Worm (Caenorhabditis elegans) whole organism, young adult: Measurements from ENCODE around the gene C13B4.1.

Source experiments
- C06A6.2 ChIP-seq: fragments of 200-800 bp; sonication (Bioruptor generic); conservative IDR thresholded peaks from 2 replicates; pipeline ENCODE4 v1.3.6; 2022; ENCODE audit warnings: missing genetic modification characterization, missing compliant biosample characterization
- D2030.7 ChIP-seq: fragments of 200-800 bp; sonication (Bioruptor generic); IDR thresholded peaks from 2 replicates; pipeline ENCODE4 v1.3.6; 2022; ENCODE audit warnings: missing genetic modification reagents, missing genetic modification characterization, missing compliant biosample characterization
- F37B4.10 ChIP-seq: fragments of 200-800 bp; sonication (Bioruptor generic); IDR thresholded peaks from 2 replicates; pipeline ENCODE4 v1.3.6; 2022; ENCODE audit warnings: missing genetic modification characterization, missing compliant biosample characterization
- F39B2.1 ChIP-seq: fragments of 200-800 bp; sonication (Bioruptor generic); IDR thresholded peaks from 2 replicates; pipeline ENCODE4 v1.3.6; 2022; ENCODE audit warnings: missing genetic modification reagents, missing genetic modification characterization, missing compliant biosample characterization
- F52B5.7 ChIP-seq: sonication (generic microtip); optimal IDR thresholded peaks from 2 replicates; lab custom pipeline; 2016; ENCODE audit warnings: mild to moderate bottlenecking, missing genetic modification characterization, missing compliant biosample characterization
- Y79H2A.3 ChIP-seq: fragments of 200-800 bp; sonication (Bioruptor generic); conservative IDR thresholded peaks from 2 replicates; pipeline ENCODE4 v1.3.6; 2022; ENCODE audit warnings: missing genetic modification reagents, missing genetic modification characterization, missing compliant biosample characterization
- akir-1 ChIP-seq: fragments of 200-800 bp; sonication (Bioruptor generic); optimal IDR thresholded peaks from 2 replicates; lab custom pipeline; 2018; ENCODE audit warnings: mild to moderate bottlenecking, missing genetic modification characterization, moderate library complexity, missing compliant biosample characterization
- ama-1 ChIP-seq, 3 experiments: fragments of 150-350 bp in 1 of 3; sonication (generic microtip) in 2 of 3; optimal IDR thresholded peaks; 2 replicates each; lab custom pipeline; 2014 to 2018; ENCODE audit warnings: missing biosample characterization in 2 of 3, missing genetic modification characterization in 2 of 3, missing genetic modification reagents in 2 of 3
- aptf-3 ChIP-seq: fragments of 200-800 bp; sonication (Bioruptor generic); IDR thresholded peaks from 2 replicates; pipeline ENCODE4 v1.3.6; 2022; ENCODE audit warnings: missing genetic modification characterization, missing compliant biosample characterization
- atf-7 ChIP-seq: sonication (generic microtip); optimal IDR thresholded peaks from 2 replicates; lab custom pipeline; 2017; ENCODE audit warnings: mild to moderate bottlenecking, missing genetic modification characterization, missing compliant biosample characterization
- attf-5 ChIP-seq: fragments of 200-800 bp; sonication (Bioruptor generic); optimal IDR thresholded peaks from 2 replicates; lab custom pipeline; 2018; ENCODE audit warnings: mild to moderate bottlenecking, missing genetic modification characterization, missing compliant biosample characterization
- bed-1 ChIP-seq: fragments of 200-800 bp; sonication (Bioruptor generic); IDR thresholded peaks from 2 replicates; pipeline ENCODE4 v1.3.6; 2022; ENCODE audit warnings: missing genetic modification reagents, missing genetic modification characterization, missing compliant biosample characterization
- ceh-27 ChIP-seq: fragments of 200-800 bp; sonication (Bioruptor generic); optimal IDR thresholded peaks from 2 replicates; lab custom pipeline; 2018; ENCODE audit warnings: mild to moderate bottlenecking, missing genetic modification characterization, moderate library complexity, missing compliant biosample characterization
- chd-7 ChIP-seq: sonication (generic microtip); optimal IDR thresholded peaks from 2 replicates; lab custom pipeline; 2016; ENCODE audit warnings: mild to moderate bottlenecking, missing genetic modification characterization, moderate library complexity, missing compliant biosample characterization
- dpl-1 ChIP-seq: fragments of 150-350 bp; optimal IDR thresholded peaks from 2 replicates; lab custom pipeline; 2014; ENCODE audit warnings: missing biosample characterization, missing genetic modification reagents, missing genetic modification characterization
- efl-1 ChIP-seq: fragments of 150-350 bp; optimal IDR thresholded peaks from 2 replicates; lab custom pipeline; 2014; ENCODE audit warnings: missing biosample characterization, missing genetic modification reagents, missing genetic modification characterization
- egrh-3 ChIP-seq: fragments of 200-800 bp; sonication (Bioruptor generic); IDR thresholded peaks from 2 replicates; pipeline ENCODE4 v1.3.6; 2022; ENCODE audit warnings: missing genetic modification reagents, missing genetic modification characterization, missing compliant biosample characterization
- ekl-4 ChIP-seq: fragments of 200-800 bp; sonication (Bioruptor generic); IDR thresholded peaks from 2 replicates; pipeline ENCODE4 v1.3.6; 2022; ENCODE audit warnings: missing genetic modification reagents, missing genetic modification characterization, missing compliant biosample characterization
- ets-4 ChIP-seq: fragments of 200-800 bp; sonication (Bioruptor generic); optimal IDR thresholded peaks from 2 replicates; lab custom pipeline; 2018; ENCODE audit warnings: mild to moderate bottlenecking, missing genetic modification characterization, missing compliant biosample characterization
- lin-26 ChIP-seq: fragments of 200-800 bp; sonication (Bioruptor generic); IDR thresholded peaks from 2 replicates; pipeline ENCODE4 v1.3.6; 2022; ENCODE audit warnings: missing genetic modification reagents, missing genetic modification characterization, missing compliant biosample characterization
- lin-35 ChIP-seq, 3 experiments: fragments of 150-350 bp in 2 of 3; sonication (generic microtip) in 1 of 3; optimal IDR thresholded peaks; 2 replicates each; lab custom pipeline; 2014 to 2018; ENCODE audit warnings: missing biosample characterization in 3 of 3, missing genetic modification characterization in 3 of 3, missing genetic modification reagents in 3 of 3
- madf-10 ChIP-seq: sonication (generic microtip); optimal IDR thresholded peaks from 2 replicates; lab custom pipeline; 2016; ENCODE audit warnings: mild to moderate bottlenecking, missing genetic modification characterization, missing compliant biosample characterization
- mcd-1 ChIP-seq: fragments of 200-800 bp; sonication (Bioruptor generic); IDR thresholded peaks from 2 replicates; pipeline ENCODE4 v1.3.6; 2022; ENCODE audit warnings: missing genetic modification reagents, missing genetic modification characterization, missing compliant biosample characterization
- mxl-1 ChIP-seq: sonication (generic microtip); optimal IDR thresholded peaks from 2 replicates; lab custom pipeline; 2016; ENCODE audit warnings: missing genetic modification characterization, missing compliant biosample characterization
- nfyb-1 ChIP-seq: fragments of 200-800 bp; sonication (Bioruptor generic); IDR thresholded peaks from 2 replicates; pipeline ENCODE4 v1.3.6; 2022; ENCODE audit warnings: missing genetic modification reagents, missing genetic modification characterization, missing compliant biosample characterization
- nhr-179 ChIP-seq: sonication (generic microtip); optimal IDR thresholded peaks from 2 replicates; lab custom pipeline; 2016; ENCODE audit warnings: mild to moderate bottlenecking, missing genetic modification characterization, missing compliant biosample characterization
- pha-4 ChIP-seq: fragments of 150-350 bp; sonication (generic microtip); optimal IDR thresholded peaks from 2 replicates; lab custom pipeline; 2014; ENCODE audit warnings: missing biosample characterization, missing genetic modification reagents, missing genetic modification characterization
- snpc-1.1 ChIP-seq: sonication (generic microtip); optimal IDR thresholded peaks from 2 replicates; lab custom pipeline; 2017; ENCODE audit warnings: missing genetic modification characterization, mild to moderate bottlenecking, missing compliant biosample characterization, antibody characterized with exemption, moderate library complexity, missing genotype, missing genetic modification reagents; ENCODE audit not compliant: insufficient read depth
- tbp1 ChIP-seq: fragments of 200-800 bp; sonication (Bioruptor generic); optimal IDR thresholded peaks from 2 replicates; lab custom pipeline; 2018; ENCODE audit warnings: mild to moderate bottlenecking, missing genetic modification characterization, missing compliant biosample characterization
- tbx-9 ChIP-seq: sonication (generic microtip); optimal IDR thresholded peaks from 2 replicates; lab custom pipeline; 2016; ENCODE audit warnings: borderline replicate concordance, missing genetic modification characterization, inconsistent platforms, missing compliant biosample characterization
- zfh-2 ChIP-seq: fragments of 200-800 bp; sonication (Bioruptor generic); conservative IDR thresholded peaks from 2 replicates; pipeline ENCODE4 v1.3.6; 2022; ENCODE audit warnings: missing genetic modification reagents, missing genetic modification characterization, missing compliant biosample characterization
- ztf-6 ChIP-seq: fragments of 200-800 bp; sonication (Bioruptor generic); IDR thresholded peaks from 2 replicates; pipeline ENCODE4 v1.3.6; 2022; ENCODE audit warnings: missing genetic modification reagents, missing genetic modification characterization, missing compliant biosample characterization

C13B4.1 gene

DNA sequence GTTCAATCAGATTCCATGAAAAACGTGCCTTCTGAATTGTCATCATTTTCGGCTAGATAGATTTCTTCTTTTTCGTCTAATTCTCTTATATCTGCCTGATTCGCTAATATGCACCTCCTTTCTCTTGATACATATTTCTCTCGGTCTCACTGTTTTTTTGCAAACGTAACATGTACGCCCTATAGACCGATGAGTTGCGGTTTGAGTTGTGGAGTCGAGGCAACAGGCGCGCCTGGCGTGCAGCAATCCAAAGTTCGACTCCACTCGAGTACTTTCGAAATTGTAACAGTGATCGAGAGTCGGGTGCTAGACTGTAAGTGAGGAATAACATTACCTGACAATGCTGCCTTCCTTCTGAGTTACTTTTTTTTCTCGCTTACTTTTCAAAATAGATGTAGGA is 17.4 kb upstream of the C13B4.1 start (continued):
- TF ChIP-seq akir-1 (GFP tag; lab: Kevin White, UChicago) = peak; percentile 88

DNA sequence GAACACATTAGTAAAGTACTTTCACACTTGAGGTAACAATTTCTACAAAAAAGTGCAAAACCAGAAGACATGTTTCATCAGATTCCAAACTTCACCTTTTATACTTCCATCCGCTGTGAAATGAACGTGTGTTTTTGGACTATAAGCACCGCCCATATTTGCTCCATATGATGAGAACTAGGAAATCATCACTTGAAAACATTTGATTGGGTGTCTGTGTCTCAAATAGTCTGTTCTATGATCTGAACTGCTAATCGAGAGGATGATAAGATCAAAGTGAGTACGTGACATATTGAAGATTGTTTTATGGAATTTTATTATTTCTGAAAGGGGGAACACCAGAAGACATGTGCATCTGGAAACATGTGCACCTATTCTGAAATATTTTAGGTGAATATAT is 15.9 kb upstream of the C13B4.1 start:
- TF ChIP-seq lin-26 (GFP tag; lab: Robert Waterston, UW) (0 out of 2 replicates have a peak, but pooled peaks have one; percentile 34), nhr-179 (tag; lab: Kevin White, UChicago) (no peak), Y79H2A.3 (no peak)

DNA sequence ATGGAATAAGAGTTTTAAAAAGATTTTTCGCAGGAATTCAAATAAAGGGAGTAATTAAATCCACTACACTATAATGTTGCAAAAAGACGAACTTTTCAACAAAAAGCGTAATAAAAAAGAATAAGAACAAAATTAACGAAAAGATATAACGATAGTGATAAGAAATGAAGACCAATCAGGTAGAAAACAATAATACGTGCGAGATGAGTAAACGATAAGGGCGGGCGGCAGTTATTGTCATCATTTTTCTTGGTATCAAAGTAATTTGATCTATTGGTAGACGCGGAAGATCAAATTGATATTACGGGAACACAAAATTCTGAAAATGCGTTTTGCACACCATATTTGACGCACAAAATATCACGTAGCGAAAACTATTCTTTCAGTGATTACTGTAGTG is 15.0 kb upstream of the C13B4.1 start:
- no peak for TF ChIP-seq lin-26 (GFP tag; lab: Robert Waterston, UW)
- TF ChIP-seq madf-10 (tag; lab: Kevin White, UChicago) = no peak
- TF ChIP-seq tbx-9 (tag; lab: Kevin White, UChicago) = no peak
- TF ChIP-seq D2030.7 (GFP tag; lab: Robert Waterston, UW) = no peak
- no peak for TF ChIP-seq efl-1
- TF ChIP-seq F52B5.7 (tag; lab: Kevin White, UChicago) = no peak
- no peak for TF ChIP-seq pha-4
- TF ChIP-seq dpl-1 (GFP tag; lab: Kevin White, UChicago) = no peak
- TF ChIP-seq F37B4.10 = no peak
- TF ChIP-seq ets-4 (GFP tag; lab: Kevin White, UChicago) = no peak
- no peak for TF ChIP-seq ztf-6 (GFP tag; lab: Robert Waterston, UW)
- TF ChIP-seq snpc-1.1 = no peak
- TF ChIP-seq aptf-3 = no peak
- no peak for TF ChIP-seq F39B2.1 (GFP tag; lab: Robert Waterston, UW)
- TF ChIP-seq mxl-1 = no peak

DNA sequence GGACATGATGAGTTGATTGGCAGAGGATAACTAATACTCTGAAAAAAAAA is 14.8 kb upstream of the C13B4.1 start, which contains the start of gene cysl-2:
Gene cysl-2, minus strand, starts transcription at position 38 of the 50 bp plus-strand sequence.
- TF ChIP-seq bed-1 (GFP tag; lab: Robert Waterston, UW) (no peak), C06A6.2 (GFP tag; lab: Robert Waterston, UW) (no peak), mcd-1 (0 out of 2 replicates have a peak, but pooled peaks have one; percentile 3)
- TF ChIP-seq, all 124 proteins: peak for 1

DNA sequence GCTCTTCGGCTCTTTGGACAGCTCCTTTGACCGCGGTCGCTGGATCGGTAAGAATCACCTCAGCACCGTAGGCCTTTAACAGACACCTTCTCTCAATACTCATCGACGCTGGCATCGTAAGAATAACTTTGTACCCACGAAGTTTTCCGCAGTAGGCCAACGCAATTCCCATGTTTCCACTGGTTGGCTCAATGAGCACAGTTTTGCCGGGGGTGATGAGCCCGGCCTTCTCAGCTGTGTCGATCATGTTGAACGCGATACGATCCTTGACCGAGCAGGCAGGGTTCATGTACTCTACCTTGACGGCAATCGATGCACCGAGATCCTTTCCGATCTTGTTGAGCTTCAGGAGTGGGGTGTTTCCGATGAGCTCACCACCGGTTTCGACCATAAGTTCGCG is 14.6 kb upstream of the C13B4.1 start:
- TF ChIP-seq attf-5 (GFP tag; lab: Kevin White, UChicago) (no peak), tbp1 (GFP tag; lab: Kevin White, UChicago) (no peak), mcd-1 (0 out of 2 replicates have a peak, but pooled peaks have one; percentile 12), lin-26 (GFP tag; lab: Robert Waterston, UW) (peak; percentile 57; the same call in 1 of the 2 replicates), chd-7 (tag; lab: Kevin White, UChicago) (peak; percentile 18), ekl-4 (GFP tag; lab: Robert Waterston, UW) (0 out of 2 replicates have a peak, but pooled peaks have one; percentile 11), F52B5.7 (tag; lab: Kevin White, UChicago) (no peak), nfyb-1 (0 out of 2 replicates have a peak, but pooled peaks have one; percentile 39), bed-1 (GFP tag; lab: Robert Waterston, UW) (no peak), zfh-2 (GFP tag; lab: Robert Waterston, UW) (peak; percentile 52; the same call in 1 of the 2 replicates), atf-7 (tag; lab: Kevin White, UChicago) (no peak), egrh-3 (GFP tag; lab: Robert Waterston, UW) (no peak), ama-1 (optimal IDR thresholded peaks at IDR 0.05; lab: Kevin White, UChicago) (peak; percentile 31), ama-1 (GFP tag; optimal IDR thresholded peaks at IDR 0.05; lab: Kevin White, UChicago) (no peak)

- TF ChIP-seq lin-26 (GFP tag; lab: Robert Waterston, UW) = 0 out of 2 replicates have a peak, but pooled peaks have one; percentile 4
- no peak for TF ChIP-seq ceh-27 (GFP tag; lab: Kevin White, UChicago)
- peak in 1 of 3 experiments; percentile 15 for TF ChIP-seq lin-35 (GFP tag; optimal IDR thresholded peaks at IDR 0.05; lab: Kevin White, UChicago)
- peak; percentile 69 for TF ChIP-seq ama-1 (optimal IDR thresholded peaks at IDR 0.05; lab: Kevin White, UChicago)
- no peak for TF ChIP-seq ama-1 (GFP tag; optimal IDR thresholded peaks at IDR 0.05; lab: Kevin White, UChicago)
Measured at ce11 chrII:14492592-14493196, 13.3 kb upstream of the C13B4.1 start.
